Worm (Caenorhabditis elegans): ENCODE results near the gene K08E3.2.

The K08E3.2 gene

ce11 chrIII:13721944-13722343 is 26.5 kb downstream of the K08E3.2 start:
- TF ChIP-seq pha-4 (tag; optimal IDR thresholded peaks at IDR 0.05) (peak; percentile 0), R02D3.7 (tag; optimal IDR thresholded peaks at IDR 0.05) (no peak)

ce11 chrIII:13721066-13721465 is 27.4 kb downstream of the K08E3.2 start:
- TF ChIP-seq mdl-1 (tag; optimal IDR thresholded peaks at IDR 0.05) (no peak), R02D3.7 (tag; optimal IDR thresholded peaks at IDR 0.05) (no peak), lsy-12 (tag; optimal IDR thresholded peaks at IDR 0.05) (peak; percentile 60), skn-1 (tag; optimal IDR thresholded peaks at IDR 0.05) (no peak), unc-62 (GFP tag; optimal IDR thresholded peaks at IDR 0.05) (no peak), nhr-23 (tag; optimal IDR thresholded peaks at IDR 0.05) (peak; percentile 84), aly-2 (tag; optimal IDR thresholded peaks at IDR 0.05) (no peak), nhr-25 (tag; optimal IDR thresholded peaks at IDR 0.05) (peak; percentile 52), unc-39 (tag; optimal IDR thresholded peaks at IDR 0.05) (no peak), fkh-2 (tag; optimal IDR thresholded peaks at IDR 0.05) (no peak), zag-1 (tag; optimal IDR thresholded peaks at IDR 0.05) (no peak), eor-1 (tag; optimal IDR thresholded peaks at IDR 0.05) (no peak), lin-39 (tag; optimal IDR thresholded peaks at IDR 0.05) (peak; percentile 74), ama-1 (optimal IDR thresholded peaks at IDR 0.05) (peak; percentile 38), fos-1 (tag; optimal IDR thresholded peaks at IDR 0.05) (no peak), hmg-11 (tag; optimal IDR thresholded peaks at IDR 0.05) (peak; percentile 53), jun-1 (tag; optimal IDR thresholded peaks at IDR 0.05) (no peak), ceh-16 (tag; optimal IDR thresholded peaks at IDR 0.05) (no peak), lin-15B (tag; optimal IDR thresholded peaks at IDR 0.05) (no peak), tbx-2 (tag; optimal IDR thresholded peaks at IDR 0.05) (no peak), egl-27 (tag; optimal IDR thresholded peaks at IDR 0.05) (no peak), sea-2 (GFP tag; optimal IDR thresholded peaks at IDR 0.05) (no peak), elt-2 (tag; optimal IDR thresholded peaks at IDR 0.05) (no peak), nhr-28 (tag; optimal IDR thresholded peaks at IDR 0.05) (no peak), nhr-11 (tag; optimal IDR thresholded peaks at IDR 0.05) (no peak), nhr-76 (tag; optimal IDR thresholded peaks at IDR 0.05) (no peak), elt-1 (tag; optimal IDR thresholded peaks at IDR 0.05) (no peak), elt-3 (tag; optimal IDR thresholded peaks at IDR 0.05) (no peak), ceh-82 (tag; optimal IDR thresholded peaks at IDR 0.05) (no peak), ceh-28 (tag; optimal IDR thresholded peaks at IDR 0.05) (no peak), nfya-1 (tag; optimal IDR thresholded peaks at IDR 0.05; ENCODE audit: insufficient read depth) (peak; percentile 11), pqm-1 (tag; optimal IDR thresholded peaks at IDR 0.05) (no peak), mml-1 (tag; optimal IDR thresholded peaks at IDR 0.05) (no peak), egl-5 (tag; optimal IDR thresholded peaks at IDR 0.05) (no peak), pha-4 (tag; optimal IDR thresholded peaks at IDR 0.05) (peak; percentile 19), ZK546.5 (tag; optimal IDR thresholded peaks at IDR 0.05) (no peak), nhr-77 (tag; optimal IDR thresholded peaks at IDR 0.05) (no peak), nhr-237 (tag; optimal IDR thresholded peaks at IDR 0.05) (no peak), ceh-9 (tag; optimal IDR thresholded peaks at IDR 0.05) (no peak), fkh-10 (GFP tag; optimal IDR thresholded peaks at IDR 0.05) (no peak), nhr-12 (tag; optimal IDR thresholded peaks at IDR 0.05) (no peak)

- peak; percentile 16 for TF ChIP-seq tbx-2 (tag; optimal IDR thresholded peaks at IDR 0.05)
- peak; percentile 63 for TF ChIP-seq nhr-23 (tag; optimal IDR thresholded peaks at IDR 0.05)
- no peak for TF ChIP-seq jun-1 (tag; optimal IDR thresholded peaks at IDR 0.05)
- TF ChIP-seq ama-1 (optimal IDR thresholded peaks at IDR 0.05), result no peak
Observed at ce11 chrIII:13720190-13720741, 28.2 kb downstream of the K08E3.2 start.

Measured in whole organism, L3 larva.